Worm (Caenorhabditis elegans) whole organism, young adult: Measurements from ENCODE around the gene twk-3.

Source experiments
- B0035.1 ChIP-seq: sonication (generic microtip); optimal IDR thresholded peaks from 2 replicates; lab custom pipeline; 2016; ENCODE audit warnings: missing genetic modification characterization, mild to moderate bottlenecking, missing compliant biosample characterization, missing genotype, missing genetic modification reagents
- B0336.3 ChIP-seq: fragments of 200-800 bp; sonication (Bioruptor generic); IDR thresholded peaks from 2 replicates; pipeline ENCODE4 v1.3.6; 2022; ENCODE audit warnings: missing genetic modification characterization, missing compliant biosample characterization
- D2030.7 ChIP-seq: fragments of 200-800 bp; sonication (Bioruptor generic); IDR thresholded peaks from 2 replicates; pipeline ENCODE4 v1.3.6; 2022; ENCODE audit warnings: missing genetic modification reagents, missing genetic modification characterization, missing compliant biosample characterization
- F49E8.2 ChIP-seq: sonication (generic microtip); optimal IDR thresholded peaks from 3 replicates; lab custom pipeline; 2017; ENCODE audit warnings: missing genetic modification characterization, mild to moderate bottlenecking, missing compliant biosample characterization, antibody characterized with exemption, moderate library complexity; ENCODE audit not compliant: insufficient read depth
- F55B11.4 ChIP-seq: sonication (generic microtip); optimal IDR thresholded peaks from 2 replicates; lab custom pipeline; 2016; ENCODE audit warnings: missing compliant biosample characterization, missing genetic modification characterization, borderline replicate concordance; ENCODE audit not compliant: insufficient read depth
- F57C9.4 ChIP-seq: sonication (generic microtip); optimal IDR thresholded peaks from 2 replicates; lab custom pipeline; 2017; ENCODE audit warnings: mild to moderate bottlenecking, missing genetic modification characterization, missing compliant biosample characterization
- T07F8.4 ChIP-seq: sonication (generic microtip); optimal IDR thresholded peaks from 2 replicates; lab custom pipeline; 2016; ENCODE audit warnings: mild to moderate bottlenecking, missing genetic modification characterization, moderate library complexity, missing compliant biosample characterization
- Y53F4B.3 ChIP-seq: fragments of 200-800 bp; sonication (Bioruptor generic); IDR thresholded peaks from 2 replicates; pipeline ENCODE4 v1.3.6; 2022; ENCODE audit warnings: missing genetic modification reagents, missing genetic modification characterization, missing compliant biosample characterization
- Y53G8AR.9 ChIP-seq: fragments of 200-800 bp; sonication (Bioruptor generic); conservative IDR thresholded peaks from 2 replicates; pipeline ENCODE4 v1.3.6; 2022; ENCODE audit warnings: missing genetic modification reagents, missing genetic modification characterization, missing compliant biosample characterization
- Y67H2A.10 ChIP-seq: fragments of 200-800 bp; sonication (Bioruptor generic); conservative IDR thresholded peaks from 2 replicates; pipeline ENCODE4 v1.3.6; 2022; ENCODE audit warnings: missing genetic modification reagents, missing genetic modification characterization, missing compliant biosample characterization
- Y95B8A.8 ChIP-seq: fragments of 200-800 bp; sonication (Bioruptor generic); IDR thresholded peaks from 2 replicates; pipeline ENCODE4 v1.3.6; 2022; ENCODE audit warnings: missing genetic modification reagents, missing genetic modification characterization, missing compliant biosample characterization
- ZK185.1 ChIP-seq: sonication (generic microtip); optimal IDR thresholded peaks from 2 replicates; lab custom pipeline; 2016; ENCODE audit warnings: mild to moderate bottlenecking, missing genetic modification characterization, missing compliant biosample characterization; ENCODE audit not compliant: poor library complexity, severe bottlenecking
- aptf-2 ChIP-seq: fragments of 200-800 bp; sonication (Bioruptor generic); conservative IDR thresholded peaks from 2 replicates; pipeline ENCODE4 v1.3.6; 2022; ENCODE audit warnings: missing genetic modification reagents, missing genetic modification characterization, missing compliant biosample characterization
- atf-7 ChIP-seq: sonication (generic microtip); optimal IDR thresholded peaks from 2 replicates; lab custom pipeline; 2017; ENCODE audit warnings: mild to moderate bottlenecking, missing genetic modification characterization, missing compliant biosample characterization
- attf-3 ChIP-seq: fragments of 200-800 bp; sonication (Bioruptor generic); conservative IDR thresholded peaks from 2 replicates; pipeline ENCODE4 v1.3.6; 2022; ENCODE audit warnings: missing genetic modification reagents, missing genetic modification characterization, missing compliant biosample characterization
- attf-5 ChIP-seq: fragments of 200-800 bp; sonication (Bioruptor generic); optimal IDR thresholded peaks from 2 replicates; lab custom pipeline; 2018; ENCODE audit warnings: mild to moderate bottlenecking, missing genetic modification characterization, missing compliant biosample characterization
- bed-2 ChIP-seq: fragments of 200-800 bp; sonication (Bioruptor generic); IDR thresholded peaks from 2 replicates; pipeline ENCODE4 v1.3.6; 2022; ENCODE audit warnings: missing genetic modification reagents, missing genetic modification characterization, missing compliant biosample characterization
- ceh-100 ChIP-seq: fragments of 200-800 bp; sonication (Bioruptor generic); IDR thresholded peaks from 2 replicates; pipeline ENCODE4 v1.3.6; 2022; ENCODE audit warnings: missing genetic modification reagents, missing genetic modification characterization, missing compliant biosample characterization
- ceh-27 ChIP-seq: fragments of 200-800 bp; sonication (Bioruptor generic); optimal IDR thresholded peaks from 2 replicates; lab custom pipeline; 2018; ENCODE audit warnings: mild to moderate bottlenecking, missing genetic modification characterization, moderate library complexity, missing compliant biosample characterization
- ceh-58 ChIP-seq: fragments of 200-800 bp; sonication (Bioruptor generic); IDR thresholded peaks from 2 replicates; pipeline ENCODE4 v1.3.6; 2022; ENCODE audit warnings: missing genetic modification characterization, missing compliant biosample characterization
- efl-1 ChIP-seq: fragments of 150-350 bp; optimal IDR thresholded peaks from 2 replicates; lab custom pipeline; 2014; ENCODE audit warnings: missing biosample characterization, missing genetic modification reagents, missing genetic modification characterization
- egl-44 ChIP-seq: fragments of 200-800 bp; sonication (Bioruptor generic); IDR thresholded peaks from 2 replicates; pipeline ENCODE4 v1.3.6; 2022; ENCODE audit warnings: missing genetic modification reagents, missing genetic modification characterization, missing compliant biosample characterization
- ekl-4 ChIP-seq: fragments of 200-800 bp; sonication (Bioruptor generic); IDR thresholded peaks from 2 replicates; pipeline ENCODE4 v1.3.6; 2022; ENCODE audit warnings: missing genetic modification reagents, missing genetic modification characterization, missing compliant biosample characterization
- him-1 ChIP-seq: sonication (generic microtip); optimal IDR thresholded peaks from 2 replicates; lab custom pipeline; 2016; ENCODE audit warnings: missing genotype, missing genetic modification reagents, missing genetic modification characterization, missing compliant biosample characterization
- hmg-1.2 ChIP-seq: fragments of 200-800 bp; sonication (Bioruptor generic); IDR thresholded peaks from 2 replicates; pipeline ENCODE4 v1.3.6; 2022; ENCODE audit warnings: missing genetic modification reagents, missing genetic modification characterization, missing compliant biosample characterization
- hsf-1 ChIP-seq: fragments of 200-800 bp; sonication (Bioruptor generic); IDR thresholded peaks from 2 replicates; pipeline ENCODE4 v1.3.6; 2022; ENCODE audit warnings: missing genetic modification reagents, missing genetic modification characterization, missing compliant biosample characterization
- lag-1 ChIP-seq: fragments of 200-800 bp; sonication (Bioruptor generic); IDR thresholded peaks from 2 replicates; pipeline ENCODE4 v1.3.6; 2022; ENCODE audit warnings: missing genetic modification reagents, missing genetic modification characterization, missing compliant biosample characterization
- let-526 ChIP-seq: fragments of 200-800 bp; sonication (Bioruptor generic); IDR thresholded peaks from 2 replicates; pipeline ENCODE4 v1.3.6; 2022; ENCODE audit warnings: missing genetic modification reagents, missing genetic modification characterization, missing compliant biosample characterization
- lin-26 ChIP-seq: fragments of 200-800 bp; sonication (Bioruptor generic); IDR thresholded peaks from 2 replicates; pipeline ENCODE4 v1.3.6; 2022; ENCODE audit warnings: missing genetic modification reagents, missing genetic modification characterization, missing compliant biosample characterization
- lin-54 ChIP-seq: fragments of 200-800 bp; sonication (Bioruptor generic); optimal IDR thresholded peaks from 2 replicates; lab custom pipeline; 2018; ENCODE audit warnings: mild to moderate bottlenecking, missing genetic modification characterization, missing compliant biosample characterization
- mcd-1 ChIP-seq: fragments of 200-800 bp; sonication (Bioruptor generic); IDR thresholded peaks from 2 replicates; pipeline ENCODE4 v1.3.6; 2022; ENCODE audit warnings: missing genetic modification reagents, missing genetic modification characterization, missing compliant biosample characterization
- nfya-1 ChIP-seq: sonication (generic microtip); optimal IDR thresholded peaks from 2 replicates; lab custom pipeline; 2017; ENCODE audit warnings: antibody characterized with exemption, missing compliant biosample characterization, missing genetic modification characterization, borderline replicate concordance; ENCODE audit not compliant: insufficient read depth
- nfya-2 ChIP-seq: fragments of 200-800 bp; sonication (Bioruptor generic); IDR thresholded peaks from 2 replicates; pipeline ENCODE4 v1.3.6; 2022; ENCODE audit warnings: missing genetic modification reagents, missing genetic modification characterization, missing compliant biosample characterization
- nfyb-1 ChIP-seq: fragments of 200-800 bp; sonication (Bioruptor generic); IDR thresholded peaks from 2 replicates; pipeline ENCODE4 v1.3.6; 2022; ENCODE audit warnings: missing genetic modification reagents, missing genetic modification characterization, missing compliant biosample characterization
- nhr-179 ChIP-seq: sonication (generic microtip); optimal IDR thresholded peaks from 2 replicates; lab custom pipeline; 2016; ENCODE audit warnings: mild to moderate bottlenecking, missing genetic modification characterization, missing compliant biosample characterization
- nhr-27 ChIP-seq: fragments of 200-800 bp; sonication (Bioruptor generic); optimal IDR thresholded peaks from 2 replicates; lab custom pipeline; 2018; ENCODE audit warnings: mild to moderate bottlenecking, missing genetic modification characterization, moderate library complexity, missing compliant biosample characterization
- pbrm-1 ChIP-seq: fragments of 200-800 bp; sonication (Bioruptor generic); IDR thresholded peaks from 2 replicates; pipeline ENCODE4 v1.3.6; 2022; ENCODE audit warnings: missing genetic modification reagents, missing genetic modification characterization, missing compliant biosample characterization
- rec-8 ChIP-seq, 2 experiments: sonication (generic microtip); optimal IDR thresholded peaks; 2 replicates each; lab custom pipeline; 2016; ENCODE audit warnings: mild to moderate bottlenecking in 2 of 2, missing genetic modification characterization in 2 of 2, missing genetic modification reagents in 2 of 2, missing genotype in 2 of 2, missing biosample characterization in 1 of 2, missing compliant biosample characterization in 1 of 2, moderate library complexity in 1 of 2
- repo-1 ChIP-seq: sonication (generic microtip); optimal IDR thresholded peaks from 2 replicates; lab custom pipeline; 2017; ENCODE audit warnings: mild to moderate bottlenecking, missing genetic modification characterization, missing compliant biosample characterization
- rpc-1 ChIP-seq, 2 experiments: fragments of 150-350 bp in 1 of 2; sonication (generic microtip) in 1 of 2; optimal IDR thresholded peaks; 2 replicates each; lab custom pipeline; 2014 to 2018; ENCODE audit warnings: missing biosample characterization in 1 of 2, missing genetic modification characterization in 1 of 2, missing genetic modification reagents in 1 of 2, missing genotype in 1 of 2
- snpc-3.4 ChIP-seq: sonication (generic microtip); optimal IDR thresholded peaks from 2 replicates; lab custom pipeline; 2017; ENCODE audit warnings: missing genetic modification characterization, mild to moderate bottlenecking, missing compliant biosample characterization, antibody characterized with exemption, moderate library complexity, missing genotype, missing genetic modification reagents
- tbp1 ChIP-seq: fragments of 200-800 bp; sonication (Bioruptor generic); optimal IDR thresholded peaks from 2 replicates; lab custom pipeline; 2018; ENCODE audit warnings: mild to moderate bottlenecking, missing genetic modification characterization, missing compliant biosample characterization
- tbx-9 ChIP-seq: sonication (generic microtip); optimal IDR thresholded peaks from 2 replicates; lab custom pipeline; 2016; ENCODE audit warnings: borderline replicate concordance, missing genetic modification characterization, inconsistent platforms, missing compliant biosample characterization
- unc-130 ChIP-seq: sonication (generic microtip); optimal IDR thresholded peaks from 2 replicates; lab custom pipeline; 2016; ENCODE audit warnings: missing genetic modification reagents, missing genetic modification characterization, missing compliant biosample characterization
- unc-62 ChIP-seq: fragments of 150-350 bp; optimal IDR thresholded peaks from 2 replicates; lab custom pipeline; 2014; ENCODE audit warnings: missing biosample characterization, missing genetic modification reagents, missing genetic modification characterization
- xnd-1 ChIP-seq: sonication (generic microtip); optimal IDR thresholded peaks from 2 replicates; lab custom pipeline; 2016; ENCODE audit warnings: missing genotype, missing genetic modification reagents, missing genetic modification characterization, missing compliant biosample characterization
- ztf-28 ChIP-seq: fragments of 200-800 bp; sonication (Bioruptor generic); IDR thresholded peaks from 2 replicates; pipeline ENCODE4 v1.3.6; 2022; ENCODE audit warnings: missing genetic modification reagents, missing genetic modification characterization, missing compliant biosample characterization

Gene twk-3

ce11 chrII:8185016-8185493 is 27.5 kb downstream of the twk-3 start, which contains the start of the genes mig-5 and cct-1 (continued):
- TF ChIP-seq attf-5 (GFP tag; lab: Kevin White, UChicago) (peak; percentile 96), atf-7 (peak; percentile 73), hsf-1 (GFP tag; lab: Robert Waterston, UW) (peak; percentile 90), mcd-1 (GFP tag; lab: Robert Waterston, UW) (peak; percentile 99), tbp1 (GFP tag; lab: Kevin White, UChicago) (peak; percentile 72), D2030.7 (peak; percentile 64; the same call in 1 of the 2 replicates), attf-3 (GFP tag; lab: Robert Waterston, UW) (peak; percentile 79), F55B11.4 (tag; lab: Kevin White, UChicago) (no peak), him-1 (peak; percentile 54), Y53G8AR.9 (GFP tag; lab: Robert Waterston, UW) (peak; percentile 77; the same call in 1 of the 2 replicates), B0035.1 (tag; lab: Kevin White, UChicago) (peak; percentile 46), lin-26 (GFP tag; lab: Robert Waterston, UW) (no peak), let-526 (peak; percentile 64; the same call in 1 of the 2 replicates), Y95B8A.8 (peak; percentile 74; the same call in 1 of the 2 replicates), nfya-2 (no peak), unc-62 (no peak), ceh-27 (GFP tag; lab: Kevin White, UChicago) (peak; percentile 84), tbx-9 (no peak), ekl-4 (GFP tag; lab: Robert Waterston, UW) (peak; percentile 91), lag-1 (GFP tag; lab: Robert Waterston, UW) (no peak), Y53F4B.3 (GFP tag; lab: Robert Waterston, UW) (no peak), B0336.3 (GFP tag; lab: Robert Waterston, UW) (peak; percentile 79), ceh-58 (no peak), egl-44 (GFP tag; lab: Robert Waterston, UW) (no peak), rec-8 (tag; optimal IDR thresholded peaks at IDR 0.05; lab: Kevin White, UChicago) (no peak), ceh-100 (GFP tag; lab: Robert Waterston, UW) (peak; percentile 82), efl-1 (GFP tag; lab: Kevin White, UChicago) (peak; percentile 81), F57C9.4 (tag; lab: Kevin White, UChicago) (no peak), snpc-3.4 (tag; lab: Kevin White, UChicago) (peak; percentile 26), nhr-179 (no peak), bed-2 (GFP tag; lab: Robert Waterston, UW) (no peak), nhr-27 (tag; lab: Kevin White, UChicago) (no peak), rpc-1 (optimal IDR thresholded peaks at IDR 0.05; lab: Kevin White, UChicago) (peak; percentile 41), rpc-1 (tag; optimal IDR thresholded peaks at IDR 0.05; lab: Kevin White, UChicago) (no peak), ztf-28 (0 out of 2 replicates have a peak, but pooled peaks have one; percentile 18), nfya-1 (no peak), repo-1 (peak; percentile 84), pbrm-1 (GFP tag; lab: Robert Waterston, UW) (peak; percentile 94), unc-130 (GFP tag; lab: Kevin White, UChicago) (peak; percentile 67), xnd-1 (peak; percentile 16), aptf-2 (no peak), Y67H2A.10 (GFP tag; lab: Robert Waterston, UW) (peak; percentile 54; the same call in 1 of the 2 replicates), F49E8.2 (tag; lab: Kevin White, UChicago) (peak; percentile 70), hmg-1.2 (peak; percentile 75), lin-54 (peak; percentile 90), T07F8.4 (tag; lab: Kevin White, UChicago) (peak; percentile 9), nfyb-1 (GFP tag; lab: Robert Waterston, UW) (peak; percentile 96), ZK185.1 (tag; lab: Kevin White, UChicago) (peak; percentile 96)
